Fruit fly (Drosophila melanogaster): ENCODE measurements around the gene mRpL1.

mRpL1 gene

DNA sequence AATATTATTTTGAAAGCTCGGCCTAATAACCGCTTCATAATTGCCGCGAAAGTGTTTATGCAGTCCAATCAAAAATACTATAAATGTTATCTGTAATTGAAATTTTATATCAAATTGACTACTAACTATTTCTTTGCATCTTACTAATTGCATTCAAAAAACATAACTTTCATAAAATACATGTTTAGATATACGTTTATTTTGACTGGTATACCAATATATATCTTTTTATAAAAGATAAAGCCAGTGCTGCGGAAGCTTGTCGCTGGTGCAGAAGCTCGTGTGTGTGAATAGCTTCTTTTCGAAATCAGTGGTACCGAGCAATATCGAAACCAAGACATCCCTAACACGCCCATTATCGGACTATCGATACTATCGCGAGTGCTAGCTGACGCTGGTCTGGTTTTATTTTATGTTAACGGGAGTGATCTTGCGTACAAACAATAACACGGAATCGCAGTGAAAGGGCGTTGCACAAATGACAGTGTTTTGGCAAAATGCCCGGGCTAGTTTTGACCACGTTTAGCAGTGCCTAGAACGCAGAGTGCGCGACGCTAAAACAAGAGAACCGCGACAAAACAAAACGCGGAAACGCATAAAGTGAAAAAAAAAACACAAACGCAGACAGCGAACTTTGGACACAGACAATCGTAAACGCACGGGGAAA is 48.3 kb downstream of the mRpL1 start, which contains the start of gene Atg13 (continued):
- peak; percentile 95 for TF ChIP-seq CG30020 (tag; optimal IDR thresholded peaks at IDR 0.05)
- TF ChIP-seq nom (GFP tag; optimal IDR thresholded peaks at IDR 0.05): peak; percentile 98
- no peak for TF ChIP-seq CG14014 (GFP tag; IDR thresholded peaks at IDR 0.05)
- TF ChIP-seq CG2712 (tag; optimal IDR thresholded peaks at IDR 0.05): peak; percentile 45
- TF ChIP-seq Drgx (GFP tag; IDR thresholded peaks at IDR 0.05): peak; percentile 75; the same call in 1 of the 2 replicates
- no peak for TF ChIP-seq wor (GFP tag; IDR thresholded peaks at IDR 0.05)
- TF ChIP-seq CG4707 (GFP tag; optimal IDR thresholded peaks at IDR 0.05): no peak
- peak; percentile 2 for TF ChIP-seq Blimp-1 (GFP tag; optimal IDR thresholded peaks at IDR 0.05)
- TF ChIP-seq sob (GFP tag; IDR thresholded peaks at IDR 0.05): no peak
- TF ChIP-seq bowl (GFP tag; IDR thresholded peaks at IDR 0.05): no peak
- TF ChIP-seq CG7987 (GFP tag; optimal IDR thresholded peaks at IDR 0.05): no peak
- TF ChIP-seq Opbp (GFP tag; IDR thresholded peaks at IDR 0.05; ENCODE audit: partially characterized antibody): peak; percentile 85
- TF ChIP-seq cad (GFP tag; optimal IDR thresholded peaks at IDR 0.05): no peak
- no peak for TF ChIP-seq CG8944 (GFP tag; optimal IDR thresholded peaks at IDR 0.05)
- TF ChIP-seq Sox102F (GFP tag; optimal IDR thresholded peaks at IDR 0.05): no peak
- no peak for TF ChIP-seq toy (GFP tag; IDR thresholded peaks at IDR 0.05)
- TF ChIP-seq CG1647 (GFP tag; optimal IDR thresholded peaks at IDR 0.05): no peak
- peak in 1 of 2 experiments; percentile 93 for TF ChIP-seq tll (GFP tag; optimal IDR thresholded peaks at IDR 0.05)
- TF ChIP-seq CG16815 (GFP tag; optimal IDR thresholded peaks at IDR 0.05): peak; percentile 32
- no peak for TF ChIP-seq CG1832 (GFP tag; optimal IDR thresholded peaks at IDR 0.05)
- TF ChIP-seq pros (GFP tag; optimal IDR thresholded peaks at IDR 0.05): no peak
- no peak for TF ChIP-seq fd64A (GFP tag; optimal IDR thresholded peaks at IDR 0.05)
- TF ChIP-seq sim (GFP tag; IDR thresholded peaks at IDR 0.05): no peak
- TF ChIP-seq pan (optimal IDR thresholded peaks at IDR 0.05): no peak
- TF ChIP-seq pan (GFP tag; optimal IDR thresholded peaks at IDR 0.05 in 1 of 2, IDR thresholded peaks at IDR 0.05 in 1 of 2): no peak
- TF ChIP-seq Abd-B (GFP tag; optimal IDR thresholded peaks at IDR 0.05): peak; percentile 54
- no peak for TF ChIP-seq gcm2 (GFP tag; optimal IDR thresholded peaks at IDR 0.05)
- TF ChIP-seq CG12391 (tag; optimal IDR thresholded peaks at IDR 0.05): peak; percentile 52
- no peak for TF ChIP-seq CG2875 (GFP tag; optimal IDR thresholded peaks at IDR 0.05)
- peak; percentile 70 for TF ChIP-seq inv (GFP tag; IDR thresholded peaks at IDR 0.05; ENCODE audit: partially characterized antibody)
- peak; percentile 39; the same call in 1 of the 3 replicates for TF ChIP-seq ci (GFP tag; IDR thresholded peaks at IDR 0.05)
- no peak for TF ChIP-seq CG33557 (GFP tag; optimal IDR thresholded peaks at IDR 0.05)
- TF ChIP-seq CG4854 (GFP tag; optimal IDR thresholded peaks at IDR 0.05): no peak
- TF ChIP-seq CG17361 (GFP tag; IDR thresholded peaks at IDR 0.05): peak; percentile 79
- no peak for TF ChIP-seq Rx (GFP tag; IDR thresholded peaks at IDR 0.05)
- no peak for TF ChIP-seq CG17359 (tag; optimal IDR thresholded peaks at IDR 0.05)
- TF ChIP-seq Hey (tag; optimal IDR thresholded peaks at IDR 0.05): no peak
- TF ChIP-seq CG13624 (GFP tag; optimal IDR thresholded peaks at IDR 0.05): no peak
- no peak for TF ChIP-seq CG11695 (GFP tag; IDR thresholded peaks at IDR 0.05)
- TF ChIP-seq Dip3 (GFP tag; optimal IDR thresholded peaks at IDR 0.05): no peak
- no peak for TF ChIP-seq CG14050 (GFP tag; IDR thresholded peaks at IDR 0.05)
- TF ChIP-seq dimm (GFP tag; IDR thresholded peaks at IDR 0.05): no peak
- TF ChIP-seq CG9727 (GFP tag; optimal IDR thresholded peaks at IDR 0.05): peak; percentile 31
- TF ChIP-seq Ptx1 (GFP tag; IDR thresholded peaks at IDR 0.05): peak; percentile 34; the same call in 1 of the 2 replicates
- no peak for TF ChIP-seq CG32767 (GFP tag; IDR thresholded peaks at IDR 0.05)
- no peak for TF ChIP-seq Asciz (GFP tag; optimal IDR thresholded peaks at IDR 0.05)
- TF ChIP-seq CG18011 (GFP tag; optimal IDR thresholded peaks at IDR 0.05): no peak
- no peak for TF ChIP-seq dan (GFP tag; IDR thresholded peaks at IDR 0.05)
- no peak for TF ChIP-seq ab (GFP tag; optimal IDR thresholded peaks at IDR 0.05)
- TF ChIP-seq CG7357 (GFP tag; IDR thresholded peaks at IDR 0.05): peak; percentile 93
